Fruit fly (Drosophila melanogaster): ENCODE results near the gene CG32548.
A peak's percentile ranks its signal among the peaks of the same experiment; 100 is the strongest.

Gene CG32548

DNA sequence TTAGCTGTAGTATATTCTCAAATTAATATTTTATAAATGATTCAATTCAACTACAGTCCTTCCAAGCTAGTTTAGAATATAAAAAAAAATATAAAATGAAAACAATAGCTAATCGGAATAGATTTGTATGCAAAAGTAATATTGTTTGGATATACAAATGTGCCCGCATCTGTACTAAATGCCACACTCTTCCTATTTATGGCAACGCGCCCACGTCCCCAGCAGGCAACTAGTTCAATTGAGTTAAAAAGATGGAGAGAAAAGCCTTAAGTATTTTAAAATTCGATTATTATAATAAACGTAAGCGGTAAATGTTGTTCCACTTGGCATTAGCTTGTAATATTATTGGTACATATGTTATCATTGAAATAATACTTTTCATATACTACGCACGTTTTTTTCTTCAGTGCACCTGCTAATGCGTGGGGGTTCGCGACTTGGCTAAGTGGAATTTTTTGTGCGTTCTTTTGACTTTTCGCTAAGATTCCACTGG, 34.8 kb downstream of the CG32548 start (continued):
- TF ChIP-seq pan (optimal IDR thresholded peaks at IDR 0.05) = no peak
- TF ChIP-seq pan (GFP tag; optimal IDR thresholded peaks at IDR 0.05 in 1 of 2, IDR thresholded peaks at IDR 0.05 in 1 of 2) = peak in 1 of 2 experiments; percentile 46
- peak; percentile 66 for TF ChIP-seq CG18619 (GFP tag; optimal IDR thresholded peaks at IDR 0.05)
- TF ChIP-seq usp (GFP tag; optimal IDR thresholded peaks at IDR 0.05) = no peak
- TF ChIP-seq CG3726 (GFP tag; IDR thresholded peaks at IDR 0.05) = 0 out of 3 replicates have a peak, but pooled peaks have one; percentile 4
- TF ChIP-seq trem (tag; optimal IDR thresholded peaks at IDR 0.05) = peak; percentile 42
- TF ChIP-seq zfh2 (GFP tag; optimal IDR thresholded peaks at IDR 0.05) = peak; percentile 49
- TF ChIP-seq CG12236 (GFP tag; optimal IDR thresholded peaks at IDR 0.05) = no peak
- peak; percentile 22 for TF ChIP-seq en (GFP tag; optimal IDR thresholded peaks at IDR 0.05)
- TF ChIP-seq CG6175 (GFP tag; IDR thresholded peaks at IDR 0.05) = 0 out of 3 replicates have a peak, but pooled peaks have one; percentile 19
- peak; percentile 40 for TF ChIP-seq Nf-YB (GFP tag; optimal IDR thresholded peaks at IDR 0.05)
- TF ChIP-seq slou (GFP tag; optimal IDR thresholded peaks at IDR 0.05) = peak; percentile 14
- TF ChIP-seq CG31441 (GFP tag; IDR thresholded peaks at IDR 0.05) = peak; percentile 90
- peak; percentile 73 for TF ChIP-seq az2 (GFP tag; optimal IDR thresholded peaks at IDR 0.05)
- TF ChIP-seq Eip74EF (GFP tag; optimal IDR thresholded peaks at IDR 0.05) = peak in 1 of 2 experiments; percentile 84
- TF ChIP-seq CG1024 (GFP tag; IDR thresholded peaks at IDR 0.05) = 0 out of 2 replicates have a peak, but pooled peaks have one; percentile 11
- TF ChIP-seq Dip3 (GFP tag; optimal IDR thresholded peaks at IDR 0.05) = peak; percentile 15
- peak in 1 of 2 experiments; percentile 81 for TF ChIP-seq bsh (GFP tag; optimal IDR thresholded peaks at IDR 0.05)
- TF ChIP-seq tgo (GFP tag; IDR thresholded peaks at IDR 0.05) = peak; percentile 42; the same call in 2 of the 3 replicates
- TF ChIP-seq CrebB (tag; optimal IDR thresholded peaks at IDR 0.05) = no peak
- 0 out of 2 replicates have a peak, but pooled peaks have one; percentile 4 for TF ChIP-seq onecut (GFP tag; IDR thresholded peaks at IDR 0.05)
- TF ChIP-seq kay (GFP tag; optimal IDR thresholded peaks at IDR 0.05) = peak; percentile 22
- TF ChIP-seq Abd-B (GFP tag; optimal IDR thresholded peaks at IDR 0.05) = peak; percentile 69
- peak; percentile 78 for TF ChIP-seq Sox100B (GFP tag; optimal IDR thresholded peaks at IDR 0.05)
- peak; percentile 18 for TF ChIP-seq twi (tag; optimal IDR thresholded peaks at IDR 0.05)
- TF ChIP-seq mld (GFP tag; IDR thresholded peaks at IDR 0.05; ENCODE audit: partially characterized antibody) = no peak
- TF ChIP-seq kah (GFP tag; optimal IDR thresholded peaks at IDR 0.05) = peak; percentile 15
- peak; percentile 64 for TF ChIP-seq Hr3 (GFP tag; optimal IDR thresholded peaks at IDR 0.05)
- peak; percentile 34 to 38 for TF ChIP-seq chif (GFP tag; optimal IDR thresholded peaks at IDR 0.05)
- TF ChIP-seq CG13775 (GFP tag; optimal IDR thresholded peaks at IDR 0.05) = peak; percentile 72
- no peak for TF ChIP-seq CG16813 (GFP tag; IDR thresholded peaks at IDR 0.05; ENCODE audit: partially characterized antibody)
- TF ChIP-seq CG11696 (GFP tag; IDR thresholded peaks at IDR 0.05) = peak; percentile 63; the same call in 1 of the 2 replicates
- peak; percentile 32 for TF ChIP-seq H2.0 (GFP tag; IDR thresholded peaks at IDR 0.05)
- peak; percentile 63 for TF ChIP-seq CG9727 (GFP tag; optimal IDR thresholded peaks at IDR 0.05)
- TF ChIP-seq trh (GFP tag; optimal IDR thresholded peaks at IDR 0.05) = peak; percentile 42
- peak; percentile 5 for TF ChIP-seq sqz (GFP tag; optimal IDR thresholded peaks at IDR 0.05)
- TF ChIP-seq Taf1 (GFP tag; IDR thresholded peaks at IDR 0.05) = no peak
- no peak for TF ChIP-seq Dip2 (GFP tag; IDR thresholded peaks at IDR 0.05)
- peak; percentile 73 for TF ChIP-seq Dbx (GFP tag; IDR thresholded peaks at IDR 0.05)
- peak; percentile 17 for TF ChIP-seq CG10274 (GFP tag; optimal IDR thresholded peaks at IDR 0.05)
- peak; percentile 43 for TF ChIP-seq dmrt11E (tag; optimal IDR thresholded peaks at IDR 0.05)
- TF ChIP-seq Ptx1 (GFP tag; IDR thresholded peaks at IDR 0.05) = peak; percentile 64
- TF ChIP-seq Nf-YA (GFP tag; IDR thresholded peaks at IDR 0.05) = no peak
- TF ChIP-seq NfI (GFP tag; optimal IDR thresholded peaks at IDR 0.05) = peak; percentile 54
- TF ChIP-seq CG11504 (tag; optimal IDR thresholded peaks at IDR 0.05) = peak; percentile 87
- TF ChIP-seq CG6791 (GFP tag; IDR thresholded peaks at IDR 0.05; ENCODE audit: partially characterized antibody) = no peak
- peak; percentile 65 for TF ChIP-seq CG3847 (GFP tag; IDR thresholded peaks at IDR 0.05)
- TF ChIP-seq Fer3 (tag; optimal IDR thresholded peaks at IDR 0.05) = peak; percentile 10
- TF ChIP-seq CG10147 (GFP tag; optimal IDR thresholded peaks at IDR 0.05) = peak; percentile 49
- TF ChIP-seq CG16863 (GFP tag; optimal IDR thresholded peaks at IDR 0.05) = peak; percentile 3

Measured in whole organism, embryonic.